Fruit fly (Drosophila melanogaster): ENCODE data around the gene CG31643.

The CG31643 gene

dm6 chr2L:6087685-6088084 is 49.8 kb downstream of the CG31643 start:
- TF ChIP-seq lbe (GFP tag; optimal IDR thresholded peaks at IDR 0.05) (no peak), CG1603 (tag; optimal IDR thresholded peaks at IDR 0.05) (no peak), grn (GFP tag; optimal IDR thresholded peaks at IDR 0.05) (peak; percentile 44), hkb (optimal IDR thresholded peaks at IDR 0.05) (peak; percentile 4), hkb (GFP tag; IDR thresholded peaks at IDR 0.05) (no peak), Pdp1 (GFP tag; optimal IDR thresholded peaks at IDR 0.05) (no peak)

- peak; percentile 59 for TF ChIP-seq Elba2 (GFP tag; optimal IDR thresholded peaks at IDR 0.05)
- peak; percentile 46 for TF ChIP-seq lab (GFP tag; optimal IDR thresholded peaks at IDR 0.05)
- no peak for TF ChIP-seq CG14014 (GFP tag; IDR thresholded peaks at IDR 0.05)
- no peak for TF ChIP-seq Mes4 (GFP tag; optimal IDR thresholded peaks at IDR 0.05)
- peak; percentile 2 for TF ChIP-seq fd64A (GFP tag; optimal IDR thresholded peaks at IDR 0.05)
- no peak for TF ChIP-seq CG18011 (GFP tag; optimal IDR thresholded peaks at IDR 0.05)
- peak; percentile 68 for TF ChIP-seq CG2120 (GFP tag; optimal IDR thresholded peaks at IDR 0.05)
- TF ChIP-seq CG13287 (GFP tag; IDR thresholded peaks at IDR 0.05; ENCODE audit: partially characterized antibody) = peak; percentile 64; the same call in 1 of the 2 replicates
- TF ChIP-seq onecut (GFP tag; IDR thresholded peaks at IDR 0.05) = peak; percentile 90
- peak; percentile 90 for TF ChIP-seq HmgD (GFP tag; optimal IDR thresholded peaks at IDR 0.05)
- TF ChIP-seq bab2 (GFP tag; optimal IDR thresholded peaks at IDR 0.05) = peak; percentile 24
- TF ChIP-seq dati (GFP tag; IDR thresholded peaks at IDR 0.05) = no peak
- TF ChIP-seq Neu2 (GFP tag; optimal IDR thresholded peaks at IDR 0.05; ENCODE audit: borderline replicate concordance) = no peak
- peak; percentile 53 for TF ChIP-seq Scr (GFP tag; IDR thresholded peaks at IDR 0.05; ENCODE audit: partially characterized antibody)
- no peak for TF ChIP-seq bigmax (GFP tag; optimal IDR thresholded peaks at IDR 0.05)
- TF ChIP-seq Max (GFP tag; optimal IDR thresholded peaks at IDR 0.05) = peak; percentile 81
- TF ChIP-seq zfh1 (GFP tag; IDR thresholded peaks at IDR 0.05) = no peak
- no peak for TF ChIP-seq prd (optimal IDR thresholded peaks at IDR 0.05)
- no peak for TF ChIP-seq prd (GFP tag; IDR thresholded peaks at IDR 0.05)
- no peak for TF ChIP-seq cato (GFP tag; optimal IDR thresholded peaks at IDR 0.05; ENCODE audit: borderline replicate concordance)
- TF ChIP-seq Xrp1 (GFP tag; IDR thresholded peaks at IDR 0.05) = 0 out of 2 replicates have a peak, but pooled peaks have one; percentile 5
- TF ChIP-seq CG12071 (GFP tag; optimal IDR thresholded peaks at IDR 0.05) = no peak
- peak; percentile 90 for TF ChIP-seq Deaf1 (tag; optimal IDR thresholded peaks at IDR 0.05)
- TF ChIP-seq CG6689 (GFP tag; IDR thresholded peaks at IDR 0.05) = no peak
- TF ChIP-seq so (GFP tag; IDR thresholded peaks at IDR 0.05) = peak; percentile 52; the same call in 2 of the 3 replicates
- 0 out of 2 replicates have a peak, but pooled peaks have one; percentile 24 for TF ChIP-seq CG3847 (GFP tag; IDR thresholded peaks at IDR 0.05)
- no peak for TF ChIP-seq nom (GFP tag; optimal IDR thresholded peaks at IDR 0.05)
- peak; percentile 13 for TF ChIP-seq CG2202 (tag; optimal IDR thresholded peaks at IDR 0.05)
- TF ChIP-seq CG9876 (GFP tag; optimal IDR thresholded peaks at IDR 0.05) = no peak
- TF ChIP-seq mld (GFP tag; IDR thresholded peaks at IDR 0.05; ENCODE audit: partially characterized antibody) = no peak
- peak in 1 of 2 experiments; percentile 1 for TF ChIP-seq crp (GFP tag; optimal IDR thresholded peaks at IDR 0.05)
- peak; percentile 98 for TF ChIP-seq cwo (GFP tag; optimal IDR thresholded peaks at IDR 0.05)
- TF ChIP-seq CG12155 (GFP tag; optimal IDR thresholded peaks at IDR 0.05) = peak; percentile 100
- no peak for TF ChIP-seq Sry-δ (GFP tag; optimal IDR thresholded peaks at IDR 0.05)
- TF ChIP-seq Jarid2 (GFP tag; optimal IDR thresholded peaks at IDR 0.05) = no peak
- TF ChIP-seq HmgZ (tag; optimal IDR thresholded peaks at IDR 0.05) = peak; percentile 86
- no peak for TF ChIP-seq Doc2 (GFP tag; IDR thresholded peaks at IDR 0.05)
- peak; percentile 29 for TF ChIP-seq fd102C (GFP tag; optimal IDR thresholded peaks at IDR 0.05)
- TF ChIP-seq CG8944 (GFP tag; optimal IDR thresholded peaks at IDR 0.05) = no peak
- TF ChIP-seq CG4360 (GFP tag; IDR thresholded peaks at IDR 0.05) = peak; percentile 93
- peak; percentile 14; the same call in 2 of the 3 replicates for TF ChIP-seq row (GFP tag; IDR thresholded peaks at IDR 0.05)
Measured at dm6 chr2L:6088371-6089365, 50.8 kb downstream of the CG31643 start.

All from whole organism, embryonic.